Worm (Caenorhabditis elegans) whole organism, L4/young adult: ENCODE data around the gene pkhm-2.

Experiments
- W03F9.2 ChIP-seq: fragments of 150-350 bp; optimal IDR thresholded peaks from 2 replicates; lab custom pipeline; 2014; ENCODE audit warnings: missing biosample characterization, missing genetic modification characterization
- dao-5 ChIP-seq: sonication (generic microtip); optimal IDR thresholded peaks from 2 replicates; lab custom pipeline; 2016; ENCODE audit warnings: missing genotype, missing genetic modification characterization, moderate library complexity, missing compliant biosample characterization
- him-1 ChIP-seq: sonication (generic microtip); optimal IDR thresholded peaks from 2 replicates; lab custom pipeline; 2016; ENCODE audit warnings: missing genotype, missing genetic modification reagents, missing genetic modification characterization, missing compliant biosample characterization

pkhm-2 gene

DNA sequence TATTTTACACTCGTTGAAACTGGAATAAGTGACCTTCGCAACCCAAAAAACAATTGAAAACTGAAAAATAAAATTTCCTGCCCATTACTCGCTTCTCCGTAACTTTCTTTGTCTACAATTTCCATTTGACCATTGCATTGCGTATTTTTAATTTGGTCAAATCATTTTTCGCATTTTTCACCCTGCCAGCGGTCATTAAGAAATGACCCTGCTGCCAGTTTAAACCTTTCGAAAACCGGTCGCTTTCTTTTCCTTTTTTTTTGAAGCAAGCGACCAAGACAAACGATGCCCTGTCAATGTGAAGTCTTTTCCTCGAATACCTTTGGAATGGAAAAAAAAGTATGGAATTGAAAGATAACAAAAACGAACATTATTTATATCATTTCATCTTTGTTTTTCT is 20.3 kb downstream of the pkhm-2 start:
- TF ChIP-seq him-1 (tag; lab: Kevin White, UChicago) (no peak), dao-5 (tag; lab: Kevin White, UChicago) (no peak)

DNA sequence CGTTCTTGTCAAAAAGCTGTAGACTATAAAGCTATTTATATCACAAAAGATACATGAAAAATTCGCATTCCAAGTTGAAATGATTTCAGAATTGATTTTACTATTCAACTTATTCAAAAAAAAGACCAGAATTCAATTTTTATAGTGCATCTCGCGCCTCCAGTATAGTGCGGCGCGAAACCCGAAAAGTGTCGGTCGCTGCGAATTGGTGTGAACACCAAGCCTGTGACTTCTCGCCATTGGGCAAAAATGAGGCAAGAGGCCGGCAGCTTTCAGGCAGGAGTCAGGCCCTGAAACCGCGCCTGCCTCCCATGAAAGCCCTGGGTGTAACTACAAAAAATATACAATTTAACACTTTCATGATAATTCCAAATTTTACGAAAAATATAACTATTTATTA is 21.9 kb downstream of the pkhm-2 start:
- TF ChIP-seq dao-5 (tag; lab: Kevin White, UChicago) (no peak), him-1 (tag; lab: Kevin White, UChicago) (no peak)

DNA sequence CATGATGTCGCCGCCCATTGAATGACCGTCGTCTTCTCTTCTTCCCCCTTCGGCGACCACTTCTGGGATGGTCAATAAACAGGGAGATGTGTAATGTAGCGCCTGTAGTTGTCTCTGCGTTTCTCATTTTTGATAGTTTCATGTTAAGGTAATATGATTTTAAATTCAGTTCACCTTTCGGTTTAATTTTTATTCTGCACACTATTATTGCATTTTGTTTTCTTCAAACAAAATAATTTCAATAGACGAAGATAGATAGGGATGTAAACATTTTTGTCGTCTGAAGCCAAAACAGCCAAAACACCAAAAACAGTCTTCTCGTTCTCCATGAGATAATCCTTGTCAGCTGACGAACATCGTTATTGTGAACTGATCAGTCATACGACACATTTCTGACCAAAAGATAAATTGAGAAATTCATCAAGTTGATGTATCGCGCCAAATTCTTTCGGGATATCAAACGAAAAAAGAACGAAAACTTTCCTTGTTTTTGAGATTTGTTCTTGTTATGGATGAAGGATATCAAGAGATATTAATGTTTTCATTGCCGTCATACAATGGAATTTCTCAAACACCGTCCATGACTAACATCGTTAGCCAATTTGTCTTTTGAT is 22.5 kb downstream of the pkhm-2 start, which contains the start of gene C11G10.1:
TSS of gene C11G10.1 (minus strand) at position 51 of the 614 bp plus-strand sequence.
- no peak for TF ChIP-seq him-1 (tag; lab: Kevin White, UChicago)
- TF ChIP-seq dao-5 (tag; lab: Kevin White, UChicago), result no peak
- TF ChIP-seq W03F9.2 (tag; lab: Kevin White, UChicago), result no peak

DNA sequence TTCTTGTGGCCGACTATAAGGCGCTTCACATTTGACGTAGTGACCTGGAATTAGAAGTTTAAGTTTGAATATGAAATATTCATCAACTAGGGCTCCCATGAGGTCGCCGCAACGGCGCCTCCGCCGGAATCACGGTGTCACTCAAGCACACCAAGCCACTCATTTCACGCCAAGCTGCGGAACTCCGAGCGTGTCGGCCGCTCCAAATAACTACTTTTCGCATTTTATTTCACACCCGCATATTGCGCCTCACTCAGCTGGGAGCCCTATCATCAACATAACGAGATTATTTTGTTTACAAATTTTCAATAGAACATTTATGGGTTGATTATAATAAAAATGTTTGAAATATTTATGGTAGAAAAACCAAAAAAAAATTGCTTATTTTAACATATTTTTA is 23.4 kb downstream of the pkhm-2 start:
- TF ChIP-seq W03F9.2 (tag; lab: Kevin White, UChicago) (no peak), him-1 (tag; lab: Kevin White, UChicago) (no peak), dao-5 (tag; lab: Kevin White, UChicago) (no peak)

DNA sequence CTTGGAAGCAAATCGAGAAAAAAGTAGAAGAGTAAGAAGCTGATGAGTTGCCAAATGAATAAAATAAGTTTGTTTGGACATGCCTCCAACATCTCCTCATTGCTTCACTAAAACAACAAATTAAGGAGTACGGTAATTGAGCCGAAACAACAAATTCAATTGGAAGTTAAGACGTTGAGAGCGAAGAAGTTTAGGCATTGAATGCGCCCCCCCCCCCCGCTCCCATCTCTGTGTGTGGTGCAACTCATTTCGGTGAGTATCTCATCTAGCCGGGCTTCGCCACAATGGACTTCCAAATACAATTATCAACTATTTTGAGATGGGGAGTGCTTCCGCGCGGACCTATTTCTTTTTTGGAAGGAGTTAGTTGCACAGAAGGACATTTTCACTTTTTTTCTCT is 26.2 kb downstream of the pkhm-2 start:
- TF ChIP-seq dao-5 (tag; lab: Kevin White, UChicago) (no peak), W03F9.2 (tag; lab: Kevin White, UChicago) (no peak), him-1 (tag; lab: Kevin White, UChicago) (no peak)

DNA sequence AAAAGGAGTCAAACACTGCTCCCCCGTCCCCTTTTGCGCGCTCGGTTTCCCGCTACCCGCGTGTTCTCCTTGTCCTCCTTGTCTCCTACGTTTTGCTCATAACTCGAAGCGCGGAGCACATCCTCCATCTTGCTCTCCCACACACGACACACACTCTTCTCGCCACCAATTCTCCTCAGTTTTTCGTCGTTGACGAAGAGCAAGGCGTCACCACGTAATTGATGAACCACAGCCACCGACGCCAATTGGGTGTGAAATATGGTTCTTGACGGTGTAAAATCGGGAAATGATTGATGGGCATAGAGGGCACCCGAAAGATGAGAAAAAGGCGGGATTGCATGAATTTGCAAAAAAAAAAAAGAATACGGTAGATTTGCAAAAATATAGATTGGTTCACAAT is 32.4 kb downstream of the pkhm-2 start:
- TF ChIP-seq him-1 (tag; lab: Kevin White, UChicago) (no peak), dao-5 (tag; lab: Kevin White, UChicago) (no peak), W03F9.2 (tag; lab: Kevin White, UChicago) (no peak)

DNA sequence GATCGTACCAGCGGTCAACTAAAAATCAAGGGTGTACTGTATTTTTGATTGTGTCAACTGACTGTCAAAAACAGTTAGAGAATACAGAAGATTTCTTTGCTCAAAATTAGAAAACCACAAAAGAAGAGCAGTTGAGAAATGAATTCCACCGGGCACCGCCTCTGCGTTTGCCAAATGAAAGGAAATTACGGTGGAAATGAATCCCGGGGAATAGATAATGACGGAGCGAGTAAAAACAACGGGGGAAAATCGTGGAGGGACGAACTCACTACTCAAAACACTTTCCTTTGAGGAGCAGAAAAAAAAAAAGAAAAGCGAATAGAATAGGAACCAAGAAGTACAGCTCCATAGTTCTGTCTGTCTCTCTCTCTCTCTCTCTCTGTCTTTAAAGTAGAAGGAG is 32.9 kb downstream of the pkhm-2 start:
- TF ChIP-seq W03F9.2 (tag; lab: Kevin White, UChicago) (no peak), him-1 (tag; lab: Kevin White, UChicago) (no peak), dao-5 (tag; lab: Kevin White, UChicago) (no peak)

DNA sequence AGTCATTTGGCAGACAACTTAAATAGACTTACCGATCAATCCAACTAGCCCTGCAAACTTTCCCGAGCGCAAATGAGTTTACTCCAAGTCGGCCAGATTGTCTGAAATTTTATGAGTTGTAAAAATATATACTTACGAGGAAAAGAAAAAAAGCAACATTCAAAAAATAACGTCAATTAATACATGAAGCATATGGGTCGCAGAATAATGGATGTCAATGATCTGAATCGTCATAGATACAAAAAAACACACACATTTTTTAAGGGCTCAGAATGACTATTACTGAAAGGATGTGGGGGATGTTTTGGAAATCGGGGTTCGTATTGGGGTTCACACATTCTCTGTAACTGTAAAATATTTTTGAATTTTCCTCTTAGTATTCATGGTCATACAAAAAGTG is 33.6 kb downstream of the pkhm-2 start, which contains the start of gene unc-7:
TSS of gene unc-7 (minus strand) at position 101 of the 400 bp plus-strand sequence.
- no peak for TF ChIP-seq him-1 (tag; lab: Kevin White, UChicago)
- TF ChIP-seq W03F9.2 (tag; lab: Kevin White, UChicago), result no peak
- TF ChIP-seq dao-5 (tag; lab: Kevin White, UChicago), result no peak

DNA sequence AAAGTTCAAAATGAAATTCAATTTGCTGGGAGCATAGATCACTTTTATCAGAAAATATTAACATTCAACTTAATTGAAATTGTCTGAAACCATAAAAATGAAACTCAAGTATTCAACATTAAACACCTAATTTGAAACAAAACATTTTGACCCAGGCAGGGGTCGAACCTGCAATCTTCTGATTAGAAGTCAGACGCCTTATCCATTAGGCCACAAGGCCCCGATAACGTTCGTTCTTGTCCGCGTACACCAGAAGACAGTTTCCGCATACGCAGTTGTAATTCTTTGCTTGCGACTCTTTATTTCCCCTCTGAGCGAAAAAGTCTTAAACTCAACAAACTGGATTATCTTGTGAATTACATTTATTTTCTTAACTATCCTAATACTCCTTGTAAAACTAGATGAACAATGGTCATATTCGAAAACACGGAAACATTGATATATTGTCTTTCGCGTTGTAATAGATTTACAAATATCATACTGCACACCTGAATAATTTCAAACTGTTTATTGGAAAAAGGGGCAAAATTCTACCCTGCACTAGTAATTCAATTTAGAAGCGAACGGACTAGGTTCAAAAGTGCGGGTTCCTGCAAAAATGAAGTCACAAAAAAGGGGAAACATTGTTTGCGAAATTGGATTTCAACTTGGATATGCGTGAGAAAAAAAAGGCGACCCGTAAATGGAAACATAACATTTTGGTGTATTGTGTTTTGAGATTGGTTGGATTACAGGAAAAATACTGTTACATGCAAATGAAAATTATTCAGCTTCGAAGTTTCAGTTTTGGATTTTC is 34.7 kb downstream of the pkhm-2 start:
- TF ChIP-seq dao-5 (tag; lab: Kevin White, UChicago) (no peak), him-1 (tag; lab: Kevin White, UChicago) (no peak), W03F9.2 (tag; lab: Kevin White, UChicago) (no peak)

DNA sequence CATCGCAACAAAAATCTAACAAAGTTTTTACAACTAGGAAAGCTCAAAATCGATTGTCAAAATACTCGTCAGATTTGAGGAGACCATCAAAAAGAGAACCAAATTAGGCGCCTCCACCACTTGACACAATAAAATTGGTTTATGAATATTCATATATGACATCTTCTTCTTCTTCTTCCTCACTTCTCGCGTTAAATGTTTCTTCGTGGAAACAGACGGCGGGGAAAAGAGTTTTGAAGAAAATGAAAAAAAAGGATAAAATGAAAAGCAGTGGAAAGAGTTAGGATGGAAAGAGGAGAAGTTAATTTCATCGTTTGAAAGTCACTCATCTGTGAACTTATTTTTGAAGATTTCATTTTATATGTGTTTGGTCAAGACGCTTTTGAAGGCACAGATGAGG is 46.3 kb downstream of the pkhm-2 start:
- TF ChIP-seq him-1 (tag; lab: Kevin White, UChicago), result no peak
- TF ChIP-seq W03F9.2 (tag; lab: Kevin White, UChicago), result no peak
- TF ChIP-seq dao-5 (tag; lab: Kevin White, UChicago), result no peak

DNA sequence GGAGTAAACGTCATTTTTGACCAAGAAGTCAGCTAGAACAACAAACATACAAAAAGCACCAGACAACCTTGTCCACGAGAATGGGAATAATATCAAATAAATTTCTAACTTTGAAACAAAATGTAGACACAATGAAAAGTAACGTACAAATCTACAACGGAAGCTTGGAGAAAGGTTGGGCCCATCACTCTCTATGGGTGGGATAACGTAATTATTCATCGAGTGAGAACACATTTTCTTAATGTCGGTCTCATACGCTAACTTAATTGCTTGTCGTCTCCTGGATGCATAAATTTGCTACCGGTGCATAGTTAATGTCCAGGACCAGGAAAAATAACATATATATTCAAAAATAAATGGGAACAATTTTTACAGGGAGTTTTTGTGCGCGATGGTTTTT is 48.1 kb downstream of the pkhm-2 start:
- TF ChIP-seq him-1 (tag; lab: Kevin White, UChicago), result no peak
- no peak for TF ChIP-seq dao-5 (tag; lab: Kevin White, UChicago)
- TF ChIP-seq W03F9.2 (tag; lab: Kevin White, UChicago), result no peak

DNA sequence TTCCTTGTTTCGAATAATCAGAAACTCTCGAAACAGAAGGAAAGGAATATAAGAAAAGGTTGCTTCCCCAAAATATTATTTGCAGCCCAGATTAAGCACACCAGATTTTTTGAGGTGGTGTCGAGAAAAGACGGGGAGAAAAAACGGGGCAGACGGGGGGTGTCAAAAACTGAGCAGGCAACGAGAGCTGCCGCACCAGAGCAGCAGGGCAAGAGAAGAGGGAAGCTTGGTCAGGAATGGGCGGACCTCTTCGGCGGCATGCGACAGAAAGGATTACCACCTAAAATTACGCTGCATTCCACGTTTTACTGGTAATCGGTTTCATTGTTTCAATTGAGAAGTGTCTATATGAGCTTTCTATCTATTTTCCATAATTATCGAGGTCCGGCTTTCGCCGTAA is 49.2 kb downstream of the pkhm-2 start:
- TF ChIP-seq him-1 (tag; lab: Kevin White, UChicago) (no peak), W03F9.2 (tag; lab: Kevin White, UChicago) (no peak), dao-5 (tag; lab: Kevin White, UChicago) (no peak)

DNA sequence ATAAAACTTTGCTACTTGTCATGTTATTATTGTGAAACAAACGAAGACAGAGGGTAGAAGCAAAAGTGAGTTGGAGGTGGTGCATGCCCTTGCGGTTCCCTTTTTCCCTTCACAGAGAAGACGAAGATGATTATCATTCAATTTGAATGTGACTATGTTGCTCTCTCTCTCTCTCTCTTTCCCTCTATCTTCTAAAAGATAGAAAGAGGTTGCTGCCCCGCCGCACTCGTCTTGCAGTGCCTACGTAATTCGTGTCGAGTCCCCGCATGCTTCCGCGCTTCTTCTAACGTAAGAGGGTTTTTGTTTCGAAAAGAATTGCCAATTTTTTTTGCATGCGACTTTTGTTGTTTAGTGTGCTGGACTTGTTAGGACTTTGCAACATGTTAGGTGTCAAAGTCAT is 53.1 kb downstream of the pkhm-2 start:
- TF ChIP-seq W03F9.2 (tag; lab: Kevin White, UChicago), result no peak
- TF ChIP-seq dao-5 (tag; lab: Kevin White, UChicago), result no peak
- no peak for TF ChIP-seq him-1 (tag; lab: Kevin White, UChicago)
